Fruit fly (Drosophila melanogaster): Measurements from ENCODE around the gene CG9951.

CG9951 gene

dm6 chr3L:16885042-16885441, 22.1 kb downstream of the CG9951 start (continued):
- TF ChIP-seq ind (GFP tag; optimal IDR thresholded peaks at IDR 0.05): peak; percentile 14
- TF ChIP-seq CG17802 (tag; optimal IDR thresholded peaks at IDR 0.05): no peak
- TF ChIP-seq HHEX (GFP tag; optimal IDR thresholded peaks at IDR 0.05): peak; percentile 10
- no peak for TF ChIP-seq Sry-β (GFP tag; optimal IDR thresholded peaks at IDR 0.05)
- TF ChIP-seq ranshi (GFP tag; IDR thresholded peaks at IDR 0.05): 0 out of 2 replicates have a peak, but pooled peaks have one; percentile 45
- peak; percentile 16 for TF ChIP-seq CG12391 (tag; optimal IDR thresholded peaks at IDR 0.05)
- TF ChIP-seq CG11696 (GFP tag; IDR thresholded peaks at IDR 0.05): 0 out of 2 replicates have a peak, but pooled peaks have one; percentile 13
- no peak for TF ChIP-seq CG11723 (GFP tag; optimal IDR thresholded peaks at IDR 0.05)
- peak; percentile 47 for TF ChIP-seq CG11504 (tag; optimal IDR thresholded peaks at IDR 0.05)
- TF ChIP-seq mam (GFP tag; optimal IDR thresholded peaks at IDR 0.05): peak; percentile 40
- TF ChIP-seq dysf (GFP tag; IDR thresholded peaks at IDR 0.05): peak; percentile 52; the same call in 2 of the 3 replicates
- TF ChIP-seq D19B (GFP tag; optimal IDR thresholded peaks at IDR 0.05): peak; percentile 20
- TF ChIP-seq fd64A (GFP tag; optimal IDR thresholded peaks at IDR 0.05): no peak
- TF ChIP-seq CG10209 (GFP tag; optimal IDR thresholded peaks at IDR 0.05): peak; percentile 10
- TF ChIP-seq Taf1 (GFP tag; IDR thresholded peaks at IDR 0.05): 0 out of 2 replicates have a peak, but pooled peaks have one; percentile 9
- TF ChIP-seq CG2120 (GFP tag; optimal IDR thresholded peaks at IDR 0.05): peak; percentile 72
- TF ChIP-seq gce (GFP tag; IDR thresholded peaks at IDR 0.05): no peak
- TF ChIP-seq unpg (GFP tag; optimal IDR thresholded peaks at IDR 0.05): peak; percentile 34
- 0 out of 2 replicates have a peak, but pooled peaks have one; percentile 7 for TF ChIP-seq wdn (GFP tag; IDR thresholded peaks at IDR 0.05)
- no peak for TF ChIP-seq pzg (GFP tag; optimal IDR thresholded peaks at IDR 0.05)
- TF ChIP-seq repo (GFP tag; optimal IDR thresholded peaks at IDR 0.05): no peak
- no peak for TF ChIP-seq Hr39 (optimal IDR thresholded peaks at IDR 0.05)
- peak; percentile 48; the same call in 1 of the 2 replicates for TF ChIP-seq CG14014 (GFP tag; IDR thresholded peaks at IDR 0.05)
- peak; percentile 46 for TF ChIP-seq PHDP (tag; optimal IDR thresholded peaks at IDR 0.05)
- no peak for TF ChIP-seq otp (GFP tag; IDR thresholded peaks at IDR 0.05)
- peak; percentile 19 for TF ChIP-seq Fer1 (GFP tag; optimal IDR thresholded peaks at IDR 0.05)
- no peak for TF ChIP-seq onecut (GFP tag; IDR thresholded peaks at IDR 0.05)
- TF ChIP-seq Dek (tag; optimal IDR thresholded peaks at IDR 0.05): peak; percentile 18
- TF ChIP-seq E2f2 (GFP tag; IDR thresholded peaks at IDR 0.05): 0 out of 2 replicates have a peak, but pooled peaks have one; percentile 26
- TF ChIP-seq scrt (GFP tag; optimal IDR thresholded peaks at IDR 0.05): peak; percentile 13
- peak; percentile 70 for TF ChIP-seq lab (GFP tag; optimal IDR thresholded peaks at IDR 0.05)
- TF ChIP-seq CG18599 (GFP tag; optimal IDR thresholded peaks at IDR 0.05): peak; percentile 45
- TF ChIP-seq lmd (GFP tag; IDR thresholded peaks at IDR 0.05): peak; percentile 59; the same call in 1 of the 2 replicates
- peak; percentile 68 for TF ChIP-seq row (GFP tag; IDR thresholded peaks at IDR 0.05)
- peak; percentile 38 for TF ChIP-seq CoRest (tag; optimal IDR thresholded peaks at IDR 0.05)
- TF ChIP-seq Fer3 (tag; optimal IDR thresholded peaks at IDR 0.05): peak; percentile 59
- no peak for TF ChIP-seq nerfin-1 (tag; optimal IDR thresholded peaks at IDR 0.05)
- peak; percentile 17; the same call in 1 of the 2 replicates for TF ChIP-seq H2.0 (GFP tag; IDR thresholded peaks at IDR 0.05)
- TF ChIP-seq Bgb (GFP tag; IDR thresholded peaks at IDR 0.05; ENCODE audit: partially characterized antibody): no peak
- no peak for TF ChIP-seq CG4424 (GFP tag; optimal IDR thresholded peaks at IDR 0.05)
- TF ChIP-seq dan (GFP tag; IDR thresholded peaks at IDR 0.05): no peak
- TF ChIP-seq pan (optimal IDR thresholded peaks at IDR 0.05): no peak
- peak in 1 of 2 experiments; percentile 72 for TF ChIP-seq pan (GFP tag; optimal IDR thresholded peaks at IDR 0.05 in 1 of 2, IDR thresholded peaks at IDR 0.05 in 1 of 2)
- peak; percentile 72 for TF ChIP-seq CG2678 (tag; optimal IDR thresholded peaks at IDR 0.05)
- no peak for TF ChIP-seq prd (optimal IDR thresholded peaks at IDR 0.05)
- 0 out of 3 replicates have a peak, but pooled peaks have one; percentile 22 for TF ChIP-seq prd (GFP tag; IDR thresholded peaks at IDR 0.05)

Measured in whole organism, embryonic.